Worm (Caenorhabditis elegans) whole organism, L1 larva: ENCODE measurements around the gene T27D12.1.

Source experiments
- aha-1 ChIP-seq: fragments of 150-350 bp; optimal IDR thresholded peaks from 2 replicates; lab custom pipeline; 2014; ENCODE audit warnings: missing biosample characterization, missing genetic modification characterization
- aly-2 ChIP-seq: fragments of 150-350 bp; optimal IDR thresholded peaks from 2 replicates; lab custom pipeline; 2014; ENCODE audit warnings: missing biosample characterization, missing genetic modification characterization
- ama-1 ChIP-seq: fragments of 150-350 bp; optimal IDR thresholded peaks from 2 replicates; lab custom pipeline; 2014
- blmp-1 ChIP-seq: fragments of 150-350 bp; optimal IDR thresholded peaks from 2 replicates; lab custom pipeline; 2014; ENCODE audit warnings: missing biosample characterization, missing genetic modification characterization
- ceh-8 ChIP-seq: fragments of 200-800 bp; sonication (Bioruptor generic); optimal IDR thresholded peaks from 2 replicates; lab custom pipeline; 2018; ENCODE audit warnings: mild to moderate bottlenecking, missing genetic modification characterization, moderate library complexity, missing compliant biosample characterization
- ceh-82 ChIP-seq, 3 experiments: fragments of 150-350 bp in 1 of 3; sonication (generic microtip) in 2 of 3; optimal IDR thresholded peaks; 2 replicates each; lab custom pipeline; 2014 to 2017; ENCODE audit warnings: missing biosample characterization in 3 of 3, missing genetic modification characterization in 3 of 3
- ceh-90 ChIP-seq: sonication (generic microtip); optimal IDR thresholded peaks from 2 replicates; lab custom pipeline; 2016; ENCODE audit warnings: missing genetic modification characterization, missing compliant biosample characterization
- efl-1 ChIP-seq, 4 experiments: fragments of 150-350 bp; optimal IDR thresholded peaks in 3 of 4; peaks in 1 of 4; 1 replicate in 1 of 4; 2 replicates in 3 of 4; lab custom pipeline; 2014; ENCODE audit warnings: missing biosample characterization in 2 of 4, missing genetic modification characterization in 2 of 4, missing genetic modification reagents in 2 of 4
- elt-2 ChIP-seq: sonication (generic microtip); optimal IDR thresholded peaks from 2 replicates; lab custom pipeline; 2016; ENCODE audit warnings: missing genetic modification characterization, mild to moderate bottlenecking, inconsistent platforms, missing compliant biosample characterization, missing genetic modification reagents
- elt-3 ChIP-seq, 6 experiments: fragments of 150-350 bp in 1 of 6; sonication (generic microtip); optimal IDR thresholded peaks; 2 replicates each; lab custom pipeline; 2017 to 2018; ENCODE audit warnings: missing biosample characterization in 6 of 6, missing genetic modification characterization in 6 of 6, inconsistent platforms in 1 of 6
- ets-5 ChIP-seq: fragments of 200-800 bp; sonication (Bioruptor generic); IDR thresholded peaks from 2 replicates; pipeline ENCODE4 v1.3.6; 2022; ENCODE audit warnings: missing genetic modification characterization, missing compliant biosample characterization
- fkh-8 ChIP-seq: sonication (generic microtip); optimal IDR thresholded peaks from 2 replicates; lab custom pipeline; 2016; ENCODE audit warnings: mild to moderate bottlenecking, missing genetic modification characterization, missing compliant biosample characterization
- grh-1 ChIP-seq: fragments of 200-800 bp; sonication (Bioruptor generic); IDR thresholded peaks from 2 replicates; pipeline ENCODE4 v1.3.6; 2022; ENCODE audit warnings: missing genetic modification reagents, missing genetic modification characterization, missing compliant biosample characterization
- hlh-4 ChIP-seq: sonication (generic microtip); optimal IDR thresholded peaks from 2 replicates; lab custom pipeline; 2016; ENCODE audit warnings: mild to moderate bottlenecking, missing genetic modification characterization, missing compliant biosample characterization
- lin-15B ChIP-seq: fragments of 150-350 bp; sonication (generic microtip); optimal IDR thresholded peaks from 3 replicates; lab custom pipeline; 2014; ENCODE audit warnings: missing biosample characterization, missing genetic modification characterization
- lin-35 ChIP-seq, 2 experiments: fragments of 150-350 bp; optimal IDR thresholded peaks; 2 replicates each; lab custom pipeline; 2014; ENCODE audit warnings: missing biosample characterization in 2 of 2, missing genetic modification characterization in 2 of 2, missing genetic modification reagents in 2 of 2
- lin-39 ChIP-seq: fragments of 150-350 bp; optimal IDR thresholded peaks from 2 replicates; lab custom pipeline; 2014; ENCODE audit warnings: missing biosample characterization, missing genetic modification reagents, missing genetic modification characterization
- lsy-2 ChIP-seq, 2 experiments: fragments of 150-350 bp; optimal IDR thresholded peaks; 2 replicates each; lab custom pipeline; 2014; ENCODE audit warnings: missing biosample characterization in 2 of 2, missing genetic modification characterization in 2 of 2
- nhr-19 ChIP-seq: fragments of 200-800 bp; sonication (Bioruptor generic); conservative IDR thresholded peaks from 2 replicates; pipeline ENCODE4 v1.3.6; 2022; ENCODE audit warnings: missing genetic modification characterization, missing compliant biosample characterization
- nhr-20 ChIP-seq: sonication (generic microtip); optimal IDR thresholded peaks from 2 replicates; lab custom pipeline; 2016; ENCODE audit warnings: mild to moderate bottlenecking, missing genetic modification characterization, missing compliant biosample characterization
- nhr-237 ChIP-seq: fragments of 150-350 bp; optimal IDR thresholded peaks from 2 replicates; lab custom pipeline; 2014; ENCODE audit warnings: missing biosample characterization, missing genetic modification characterization
- nhr-47 ChIP-seq: sonication (generic microtip); optimal IDR thresholded peaks from 2 replicates; lab custom pipeline; 2016; ENCODE audit warnings: mild to moderate bottlenecking, missing genetic modification characterization, moderate library complexity, missing compliant biosample characterization
- nhr-71 ChIP-seq: sonication (generic microtip); optimal IDR thresholded peaks from 2 replicates; lab custom pipeline; 2016; ENCODE audit warnings: mild to moderate bottlenecking, missing genetic modification characterization, moderate library complexity, missing compliant biosample characterization
- nhr-76 ChIP-seq: sonication (generic microtip); optimal IDR thresholded peaks from 2 replicates; lab custom pipeline; 2017; ENCODE audit warnings: missing biosample characterization, missing genetic modification characterization
- nhr-77 ChIP-seq: fragments of 150-350 bp; optimal IDR thresholded peaks from 2 replicates; lab custom pipeline; 2014; ENCODE audit warnings: missing biosample characterization, missing genetic modification characterization
- nhr-90 ChIP-seq: sonication (generic microtip); optimal IDR thresholded peaks from 2 replicates; lab custom pipeline; 2016; ENCODE audit warnings: mild to moderate bottlenecking, missing genetic modification characterization, missing compliant biosample characterization; ENCODE audit not compliant: poor library complexity
- rnt-1 ChIP-seq: sonication (generic microtip); optimal IDR thresholded peaks from 2 replicates; lab custom pipeline; 2016; ENCODE audit warnings: mild to moderate bottlenecking, missing genetic modification characterization, moderate library complexity, missing compliant biosample characterization
- skn-1 ChIP-seq: fragments of 150-350 bp; optimal IDR thresholded peaks from 2 replicates; lab custom pipeline; 2014; ENCODE audit warnings: missing biosample characterization, missing genetic modification characterization
- snpc-4 ChIP-seq: fragments of 150-350 bp; optimal IDR thresholded peaks from 2 replicates; lab custom pipeline; 2014; ENCODE audit warnings: missing biosample characterization, missing genetic modification characterization
- snu-23 ChIP-seq: sonication (generic microtip); optimal IDR thresholded peaks from 2 replicates; lab custom pipeline; 2016; ENCODE audit warnings: missing genetic modification characterization, missing compliant biosample characterization
- sox-4 ChIP-seq: sonication (generic microtip); optimal IDR thresholded peaks from 2 replicates; lab custom pipeline; 2016; ENCODE audit warnings: missing genetic modification characterization, missing compliant biosample characterization
- sptf-1 ChIP-seq: fragments of 150-350 bp; optimal IDR thresholded peaks from 2 replicates; lab custom pipeline; 2014; ENCODE audit warnings: missing biosample characterization, missing genetic modification characterization
- swsn-7 ChIP-seq: sonication (generic microtip); optimal IDR thresholded peaks from 2 replicates; lab custom pipeline; 2016; ENCODE audit warnings: missing genetic modification characterization, missing compliant biosample characterization
- unc-30 ChIP-seq: sonication (generic microtip); optimal IDR thresholded peaks from 2 replicates; lab custom pipeline; 2017; ENCODE audit warnings: missing biosample characterization, missing genetic modification characterization
- unc-86 ChIP-seq: sonication (generic microtip); optimal IDR thresholded peaks from 2 replicates; lab custom pipeline; 2016; ENCODE audit warnings: missing genetic modification characterization, missing compliant biosample characterization
- zag-1 ChIP-seq: fragments of 150-350 bp; optimal IDR thresholded peaks from 2 replicates; lab custom pipeline; 2014; ENCODE audit warnings: missing biosample characterization, missing genetic modification characterization
- zip-4 ChIP-seq: fragments of 200-800 bp; sonication (Bioruptor generic); optimal IDR thresholded peaks from 2 replicates; lab custom pipeline; 2018; ENCODE audit warnings: mild to moderate bottlenecking, missing genetic modification characterization, moderate library complexity, missing compliant biosample characterization
- ztf-4 ChIP-seq: fragments of 150-350 bp; optimal IDR thresholded peaks from 2 replicates; lab custom pipeline; 2014; ENCODE audit warnings: missing biosample characterization, missing genetic modification characterization

T27D12.1 gene

ce11 chrII:11856361-11856760, 13.9 kb downstream of the T27D12.1 start, which contains the start of gene clh-1:
TSS of gene clh-1 (minus strand) at chrII:11856461.
- TF ChIP-seq lsy-2 (tag; optimal IDR thresholded peaks at IDR 0.05; lab: Kevin White, UChicago) (no peak), sox-4 (tag; lab: Kevin White, UChicago) (no peak), aly-2 (tag; lab: Kevin White, UChicago) (no peak), ceh-8 (GFP tag; lab: Kevin White, UChicago) (no peak), nhr-19 (no peak), swsn-7 (tag; lab: Kevin White, UChicago) (no peak), unc-30 (tag; lab: Kevin White, UChicago) (no peak)

- TF ChIP-seq lsy-2 (tag; optimal IDR thresholded peaks at IDR 0.05; lab: Kevin White, UChicago) (no peak), elt-2 (tag; lab: Kevin White, UChicago) (peak; percentile 89), lin-35 (GFP tag; optimal IDR thresholded peaks at IDR 0.05; lab: Kevin White, UChicago) (peak in 1 of 2 experiments; percentile 17), ets-5 (GFP tag; lab: Robert Waterston, UW) (no peak), lin-39 (tag; lab: Kevin White, UChicago) (no peak)
- TF ChIP-seq, all 84 proteins: peak for 2
Measured at ce11 chrII:11859833-11860232, 17.4 kb downstream of the T27D12.1 start.

DNA sequence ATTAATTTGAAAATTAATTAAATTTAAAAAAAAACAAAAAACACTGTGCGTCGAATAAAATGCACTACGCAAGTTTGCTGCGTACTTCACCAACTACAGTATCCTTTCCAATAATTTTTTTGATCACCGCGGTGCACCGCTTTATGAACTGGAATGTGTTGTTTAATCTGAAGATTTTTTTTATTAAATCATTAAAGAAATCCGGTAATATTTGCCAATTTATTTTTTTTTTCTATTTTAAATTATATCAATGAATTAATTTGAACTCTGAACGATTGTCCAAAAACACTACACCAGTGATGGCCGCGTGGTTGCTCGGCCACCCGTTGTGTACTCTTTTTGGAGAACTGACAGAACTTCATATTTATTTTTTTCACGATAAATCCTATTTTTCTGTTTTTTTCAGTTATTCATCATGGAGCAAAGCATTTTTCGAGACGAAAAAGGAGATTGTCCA, 18.2 kb downstream of the T27D12.1 start, which contains the start of gene K12D12.5:
Gene K12D12.5, plus strand, starts transcription at position 407 of the 457 bp plus-strand sequence.
- no peak for TF ChIP-seq nhr-47 (tag; lab: Kevin White, UChicago)
- TF ChIP-seq efl-1 (optimal IDR thresholded peaks at IDR 0.05; lab: Kevin White, UChicago): peak in 1 of 2 experiments; percentile 61
- no peak for TF ChIP-seq efl-1 (GFP tag; optimal IDR thresholded peaks at IDR 0.05 in 1 of 2; lab: Kevin White, UChicago)

DNA sequence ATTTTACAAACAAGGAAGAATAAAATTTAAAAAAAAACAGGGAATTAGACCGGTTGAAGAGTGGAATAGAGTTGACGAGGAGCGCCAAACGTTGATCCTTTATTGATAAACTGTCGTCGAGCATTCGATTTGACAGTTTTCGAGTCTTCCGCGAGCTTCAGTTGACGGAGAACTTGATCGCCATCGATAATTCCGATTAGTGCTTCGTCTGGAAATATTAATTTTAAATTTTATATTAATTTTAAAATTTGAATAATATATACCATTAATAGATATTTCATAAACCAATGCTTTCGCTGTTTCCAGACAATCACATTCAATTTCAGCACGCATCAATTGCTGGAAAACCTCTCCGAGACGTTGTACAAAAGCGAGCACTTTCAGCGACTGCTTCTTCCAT, 23.2 kb downstream of the T27D12.1 start, which contains the start of gene K12D12.4:
Gene K12D12.4, minus strand, starts transcription at position 101 of the 400 bp plus-strand sequence.
- TF ChIP-seq nhr-20 (tag; lab: Kevin White, UChicago): no peak
- no peak for TF ChIP-seq zip-4 (GFP tag; lab: Kevin White, UChicago)
- TF ChIP-seq elt-2 (tag; lab: Kevin White, UChicago): no peak

DNA sequence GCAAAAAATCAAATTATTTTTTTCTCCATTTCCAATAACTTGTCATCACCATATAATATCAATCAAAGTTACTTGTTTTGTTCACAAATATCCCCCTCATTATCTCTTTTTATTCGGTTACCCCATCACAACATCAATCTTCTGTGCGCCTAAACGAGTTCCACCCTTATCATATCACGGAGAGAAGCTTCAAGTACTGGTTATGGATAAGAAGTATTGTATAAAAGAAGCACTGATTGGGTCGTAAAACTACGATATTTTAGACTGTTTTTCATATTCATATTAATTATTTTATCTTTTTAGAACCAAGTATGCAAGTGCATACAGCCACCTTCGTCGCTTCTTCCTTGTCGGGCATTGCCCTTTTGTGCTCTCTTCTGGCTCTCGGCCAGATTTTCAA, 25.8 kb downstream of the T27D12.1 start, which contains the start of gene col-84:
Gene col-84, plus strand, starts transcription at position 301 of the 400 bp plus-strand sequence.
- TF ChIP-seq elt-3 (tag; optimal IDR thresholded peaks at IDR 0.05; lab: Kevin White, UChicago): no peak
- TF ChIP-seq nhr-76 (tag; lab: Kevin White, UChicago): no peak
- no peak for TF ChIP-seq grh-1
- no peak for TF ChIP-seq nhr-237 (tag; lab: Kevin White, UChicago)
- TF ChIP-seq, all 84 proteins: peak for 0

- TF ChIP-seq nhr-77 (tag; lab: Kevin White, UChicago): no peak
- no peak for TF ChIP-seq efl-1 (optimal IDR thresholded peaks at IDR 0.05; lab: Kevin White, UChicago)
- peak in 1 of 2 experiments; percentile 3 for TF ChIP-seq efl-1 (GFP tag; optimal IDR thresholded peaks at IDR 0.05 in 1 of 2; lab: Kevin White, UChicago)
Measured at ce11 chrII:11868893-11869292, 26.5 kb downstream of the T27D12.1 start.

DNA sequence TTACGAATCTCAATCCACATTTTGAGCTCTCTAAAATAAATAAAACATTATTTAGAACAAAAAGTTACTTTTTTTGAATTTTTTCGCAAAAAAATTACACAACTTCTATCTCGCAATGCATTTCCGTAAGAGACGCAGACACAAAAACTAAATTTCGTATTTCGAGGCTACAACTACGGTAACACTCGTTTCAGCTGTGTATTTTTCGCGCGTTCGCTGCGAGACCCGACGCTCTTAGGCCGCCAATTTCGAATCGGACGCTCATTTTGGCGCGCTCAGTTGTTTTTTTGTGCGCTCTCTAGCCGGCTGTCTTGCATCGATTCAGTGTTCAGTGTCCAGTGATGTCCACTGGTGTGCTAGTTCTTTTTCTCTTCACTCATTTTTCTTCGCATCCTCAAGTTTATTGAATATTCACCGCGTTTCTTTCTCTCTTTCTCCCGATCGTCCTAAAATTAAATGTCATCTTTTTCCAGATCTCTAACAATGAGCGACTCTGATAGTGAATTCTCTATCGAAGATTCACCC, 32.3 kb downstream of the T27D12.1 start, which contains the start of the genes npp-3 and top-2:
Gene npp-3, minus strand, starts transcription at position 115 of the 525 bp plus-strand sequence.
Gene top-2, plus strand, starts transcription at position 475 of the 525 bp plus-strand sequence.
- TF ChIP-seq rnt-1 (tag; lab: Kevin White, UChicago) (peak; percentile 94), efl-1 (optimal IDR thresholded peaks at IDR 0.05; lab: Kevin White, UChicago) (peak; percentile 98 to 99), efl-1 (GFP tag; optimal IDR thresholded peaks at IDR 0.05 in 1 of 2; lab: Kevin White, UChicago) (peak; percentile 99 to 100), fkh-8 (tag; lab: Kevin White, UChicago) (peak; percentile 95), skn-1 (tag; lab: Kevin White, UChicago) (peak; percentile 94), hlh-4 (tag; lab: Kevin White, UChicago) (no peak), snu-23 (GFP tag; lab: Kevin White, UChicago) (peak; percentile 97), lin-15B (peak; percentile 94), zip-4 (GFP tag; lab: Kevin White, UChicago) (peak; percentile 76), sptf-1 (tag; lab: Kevin White, UChicago) (no peak), zag-1 (no peak), ceh-90 (no peak), elt-2 (tag; lab: Kevin White, UChicago) (peak; percentile 56), unc-30 (tag; lab: Kevin White, UChicago) (no peak), snpc-4 (tag; lab: Kevin White, UChicago) (peak; percentile 79), ztf-4 (peak; percentile 74), nhr-71 (tag; lab: Kevin White, UChicago) (peak; percentile 97), nhr-237 (tag; lab: Kevin White, UChicago) (peak; percentile 73), aha-1 (tag; lab: Kevin White, UChicago) (peak; percentile 71), ama-1 (no peak), unc-86 (tag; lab: Kevin White, UChicago) (peak; percentile 95), ceh-82 (tag; optimal IDR thresholded peaks at IDR 0.05; lab: Kevin White, UChicago) (peak; percentile 85 to 97 (median 89)), blmp-1 (tag; lab: Kevin White, UChicago) (no peak), nhr-90 (tag; lab: Kevin White, UChicago) (peak; percentile 90)
